Fruit fly (Drosophila melanogaster) whole organism, embryonic: ENCODE data around the gene Ilp6.

Source experiments
- Adf1 ChIP-seq: fragments of 200-800 bp; sonication (Bioruptor generic); IDR thresholded peaks from 2 replicates; pipeline ENCODE4 v1.3.6; 2022; ENCODE audit warnings: missing biosample characterization, missing genetic modification characterization
- Atf3 ChIP-seq: fragments of 200-800 bp; sonication (Bioruptor generic); optimal IDR thresholded peaks from 3 replicates; lab custom pipeline; 2016; ENCODE audit warnings: missing biosample characterization, missing genetic modification characterization
- BtbVII ChIP-seq: fragments of 200-800 bp; sonication (Bioruptor generic); optimal IDR thresholded peaks from 3 replicates; lab custom pipeline; 2017; ENCODE audit warnings: missing biosample characterization, mild to moderate bottlenecking, missing genetic modification characterization
- CG11398 ChIP-seq: fragments of 200-800 bp; sonication (Bioruptor generic); optimal IDR thresholded peaks from 2 replicates; lab custom pipeline; 2016; ENCODE audit warnings: missing biosample characterization, missing genetic modification characterization
- CG11504 ChIP-seq: fragments of 200-800 bp; sonication (Bioruptor generic); optimal IDR thresholded peaks from 3 replicates; lab custom pipeline; 2019; ENCODE audit warnings: missing biosample characterization, mild to moderate bottlenecking, missing genetic modification characterization, moderate library complexity
- CG12071 ChIP-seq: fragments of 200-800 bp; sonication (Bioruptor generic); optimal IDR thresholded peaks from 3 replicates; lab custom pipeline; 2018; ENCODE audit warnings: missing biosample characterization, mild to moderate bottlenecking, missing genetic modification characterization
- CG15073 ChIP-seq: fragments of 200-800 bp; sonication (Bioruptor generic); optimal IDR thresholded peaks from 2 replicates; lab custom pipeline; 2016; ENCODE audit warnings: missing biosample characterization, missing genetic modification characterization
- CG1647 ChIP-seq: fragments of 200-800 bp; sonication (Bioruptor generic); optimal IDR thresholded peaks from 3 replicates; lab custom pipeline; 2016; ENCODE audit warnings: missing biosample characterization, missing genetic modification characterization
- CG16813 ChIP-seq: fragments of 200-800 bp; sonication (Bioruptor generic); IDR thresholded peaks from 3 replicates; pipeline ENCODE4 v1.3.6; 2022; ENCODE audit warnings: missing biosample characterization, missing genetic modification characterization; ENCODE audit not compliant: partially characterized antibody
- CG17328 ChIP-seq: fragments of 200-800 bp; sonication (Bioruptor generic); IDR thresholded peaks from 2 replicates; pipeline ENCODE4 v1.3.6; 2022; ENCODE audit warnings: missing biosample characterization, missing genetic modification characterization
- CG2116 ChIP-seq: fragments of 200-800 bp; sonication (Bioruptor generic); optimal IDR thresholded peaks from 3 replicates; lab custom pipeline; 2018; ENCODE audit warnings: missing biosample characterization, mild to moderate bottlenecking, missing genetic modification characterization
- CG2199 ChIP-seq: fragments of 200-800 bp; sonication (Bioruptor generic); IDR thresholded peaks from 3 replicates; pipeline ENCODE4 v1.3.6; 2022; ENCODE audit warnings: missing biosample characterization, missing genetic modification characterization
- CG31441 ChIP-seq: fragments of 200-800 bp; sonication (Bioruptor generic); IDR thresholded peaks from 2 replicates; pipeline ENCODE4 v1.3.6; 2022; ENCODE audit warnings: missing biosample characterization, missing genetic modification characterization
- CG3726 ChIP-seq: fragments of 200-800 bp; sonication (Bioruptor generic); IDR thresholded peaks from 3 replicates; pipeline ENCODE4, ENCODE4 v1.3.6; 2022; ENCODE audit warnings: missing biosample characterization, missing genetic modification characterization
- CG4360 ChIP-seq: fragments of 200-800 bp; sonication (Bioruptor generic); IDR thresholded peaks from 2 replicates; pipeline ENCODE4 v1.3.6; 2022; ENCODE audit warnings: missing biosample characterization, missing genetic modification characterization
- CG5953 ChIP-seq: fragments of 200-800 bp; sonication (Bioruptor generic); IDR thresholded peaks from 2 replicates; pipeline ENCODE4 v1.3.6; 2022; ENCODE audit warnings: missing biosample characterization, missing genetic modification characterization
- CG6683 ChIP-seq: fragments of 200-800 bp; sonication (Bioruptor generic); optimal IDR thresholded peaks from 2 replicates; lab custom pipeline; 2017; ENCODE audit warnings: missing biosample characterization, mild to moderate bottlenecking, missing genetic modification characterization, missing genetic modification reagents
- CG6813 ChIP-seq: fragments of 200-800 bp; sonication (Bioruptor generic); optimal IDR thresholded peaks from 2 replicates; lab custom pipeline; 2017; ENCODE audit warnings: missing biosample characterization, missing genetic modification characterization, mild to moderate bottlenecking, moderate library complexity, missing genetic modification reagents
- CG7963 ChIP-seq: fragments of 200-800 bp; sonication (Bioruptor generic); IDR thresholded peaks from 3 replicates; pipeline ENCODE4 v1.3.6; 2022; ENCODE audit warnings: missing biosample characterization, missing genetic modification characterization; ENCODE audit not compliant: partially characterized antibody
- CHES-1-like ChIP-seq: fragments of 200-800 bp; sonication (Bioruptor generic); optimal IDR thresholded peaks from 2 replicates; lab custom pipeline; 2016; ENCODE audit warnings: missing biosample characterization, missing genetic modification characterization
- H2.0 ChIP-seq: fragments of 200-800 bp; sonication (Bioruptor generic); IDR thresholded peaks from 2 replicates; pipeline ENCODE4 v1.3.6; 2022; ENCODE audit warnings: missing biosample characterization, missing genetic modification characterization
- Hr78 ChIP-seq, 2 experiments: fragments of 200-800 bp in 1 of 2; fragments of >200 bp in 1 of 2; sonication (Bioruptor generic) in 1 of 2; optimal IDR thresholded peaks; 2 replicates each; lab custom pipeline; 2017 to 2019; ENCODE audit warnings: missing biosample characterization in 2 of 2, missing genetic modification characterization in 2 of 2, mild to moderate bottlenecking in 1 of 2, moderate library complexity in 1 of 2
- Jarid2 ChIP-seq: fragments of 200-800 bp; sonication (Bioruptor generic); optimal IDR thresholded peaks from 3 replicates; lab custom pipeline; 2017; ENCODE audit warnings: mild to moderate bottlenecking, missing biosample characterization, missing genetic modification reagents, missing genetic modification characterization
- Kr ChIP-seq: fragments of 200-800 bp; sonication (Bioruptor generic); optimal IDR thresholded peaks from 2 replicates; lab custom pipeline; 2017; ENCODE audit warnings: missing biosample characterization, mild to moderate bottlenecking, missing genetic modification characterization
- Lpt ChIP-seq: fragments of >200 bp; optimal IDR thresholded peaks from 2 replicates; lab custom pipeline; 2018; ENCODE audit warnings: missing biosample characterization, missing genetic modification characterization
- Med ChIP-seq: fragments of 200-800 bp; sonication (Bioruptor generic); peaks from one replicate; lab custom pipeline; 2016; ENCODE audit warnings: missing biosample characterization, missing genetic modification characterization, mild to moderate bottlenecking, inconsistent platforms, moderate library complexity
- Mrtf ChIP-seq: fragments of 200-800 bp; sonication (Bioruptor generic); IDR thresholded peaks from 3 replicates; pipeline ENCODE4 v1.3.6; 2022; ENCODE audit warnings: missing biosample characterization, missing genetic modification characterization
- bowl ChIP-seq: fragments of 200-800 bp; sonication (Bioruptor generic); IDR thresholded peaks from 2 replicates; pipeline ENCODE4 v1.3.6; 2022; ENCODE audit warnings: missing biosample characterization, missing genetic modification characterization
- br ChIP-seq: fragments of >200 bp; optimal IDR thresholded peaks from 2 replicates; lab custom pipeline; 2017
- cg ChIP-seq: fragments of 200-800 bp; sonication (Bioruptor generic); optimal IDR thresholded peaks from 3 replicates; lab custom pipeline; 2019; ENCODE audit warnings: missing biosample characterization, mild to moderate bottlenecking, missing genetic modification characterization, moderate library complexity
- crol ChIP-seq: fragments of 200-800 bp; sonication (Bioruptor generic); IDR thresholded peaks from 2 replicates; pipeline ENCODE4 v1.3.6; 2022; ENCODE audit warnings: missing biosample characterization, missing genetic modification characterization
- dmrt11E ChIP-seq: fragments of 200-800 bp; sonication (Bioruptor generic); optimal IDR thresholded peaks from 3 replicates; lab custom pipeline; 2018; ENCODE audit warnings: missing biosample characterization, mild to moderate bottlenecking, missing genetic modification characterization, moderate library complexity
- gro ChIP-seq: fragments of 200-800 bp; sonication (Bioruptor generic); optimal IDR thresholded peaks from 2 replicates; lab custom pipeline; 2016; ENCODE audit warnings: missing biosample characterization, missing genetic modification characterization
- inv ChIP-seq: fragments of 200-800 bp; sonication (Bioruptor generic); IDR thresholded peaks from 2 replicates; pipeline ENCODE4 v1.3.6; 2022; ENCODE audit warnings: missing biosample characterization, missing genetic modification characterization; ENCODE audit not compliant: partially characterized antibody
- kah ChIP-seq: fragments of 200-800 bp; sonication (Bioruptor generic); optimal IDR thresholded peaks from 2 replicates; lab custom pipeline; 2018; ENCODE audit warnings: missing biosample characterization, mild to moderate bottlenecking, missing genetic modification characterization
- kni ChIP-seq: fragments of 200-800 bp; sonication (Bioruptor generic); optimal IDR thresholded peaks from 3 replicates; lab custom pipeline; 2017; ENCODE audit warnings: mild to moderate bottlenecking, missing biosample characterization, missing genetic modification reagents, missing genetic modification characterization
- lilli ChIP-seq: fragments of 200-800 bp; sonication (Bioruptor generic); optimal IDR thresholded peaks from 3 replicates; lab custom pipeline; 2016; ENCODE audit warnings: missing biosample characterization, missing genetic modification characterization
- luna ChIP-seq: fragments of 200-800 bp; sonication (Bioruptor generic); optimal IDR thresholded peaks from 2 replicates; lab custom pipeline; 2016; ENCODE audit warnings: missing biosample characterization, missing genetic modification characterization
- nau ChIP-seq: fragments of 200-800 bp; sonication (Bioruptor generic); optimal IDR thresholded peaks from 3 replicates; lab custom pipeline; 2017; ENCODE audit warnings: missing biosample characterization, mild to moderate bottlenecking, missing genetic modification characterization, missing genetic modification reagents
- nmo ChIP-seq: fragments of 200-800 bp; sonication (Bioruptor generic); optimal IDR thresholded peaks from 2 replicates; lab custom pipeline; 2018; ENCODE audit warnings: missing biosample characterization, mild to moderate bottlenecking, missing genetic modification characterization, moderate library complexity
- onecut ChIP-seq: fragments of 200-800 bp; sonication (Bioruptor generic); IDR thresholded peaks from 2 replicates; pipeline ENCODE4 v1.3.6; 2022; ENCODE audit warnings: missing biosample characterization, missing genetic modification characterization
- pfk ChIP-seq: fragments of 200-800 bp; sonication (Bioruptor generic); optimal IDR thresholded peaks from 2 replicates; lab custom pipeline; 2018; ENCODE audit warnings: missing biosample characterization, mild to moderate bottlenecking, missing genetic modification characterization, moderate library complexity
- shn ChIP-seq: fragments of 200-800 bp; sonication (Bioruptor generic); optimal IDR thresholded peaks from 3 replicates; lab custom pipeline; 2016; ENCODE audit warnings: missing biosample characterization, missing genetic modification characterization
- tll ChIP-seq, 2 experiments: fragments of 200-800 bp in 1 of 2; fragments of >200 bp in 1 of 2; sonication (Bioruptor generic) in 1 of 2; optimal IDR thresholded peaks; 2 replicates each; lab custom pipeline; 2017 to 2019; ENCODE audit warnings: missing biosample characterization in 2 of 2, missing genetic modification characterization in 2 of 2, mild to moderate bottlenecking in 1 of 2, moderate library complexity in 1 of 2
- unpg ChIP-seq: fragments of 200-800 bp; sonication (Bioruptor generic); optimal IDR thresholded peaks from 3 replicates; lab custom pipeline; 2018; ENCODE audit warnings: missing biosample characterization, mild to moderate bottlenecking, missing genetic modification characterization, moderate library complexity
- vfl ChIP-seq: fragments of 200-800 bp; sonication (Bioruptor generic); optimal IDR thresholded peaks from 2 replicates; lab custom pipeline; 2016; ENCODE audit warnings: missing biosample characterization, missing genetic modification characterization
- zen ChIP-seq: fragments of 200-800 bp; sonication (Bioruptor generic); optimal IDR thresholded peaks from 3 replicates; lab custom pipeline; 2018; ENCODE audit warnings: missing biosample characterization, mild to moderate bottlenecking, missing genetic modification characterization, moderate library complexity

Gene Ilp6

DNA sequence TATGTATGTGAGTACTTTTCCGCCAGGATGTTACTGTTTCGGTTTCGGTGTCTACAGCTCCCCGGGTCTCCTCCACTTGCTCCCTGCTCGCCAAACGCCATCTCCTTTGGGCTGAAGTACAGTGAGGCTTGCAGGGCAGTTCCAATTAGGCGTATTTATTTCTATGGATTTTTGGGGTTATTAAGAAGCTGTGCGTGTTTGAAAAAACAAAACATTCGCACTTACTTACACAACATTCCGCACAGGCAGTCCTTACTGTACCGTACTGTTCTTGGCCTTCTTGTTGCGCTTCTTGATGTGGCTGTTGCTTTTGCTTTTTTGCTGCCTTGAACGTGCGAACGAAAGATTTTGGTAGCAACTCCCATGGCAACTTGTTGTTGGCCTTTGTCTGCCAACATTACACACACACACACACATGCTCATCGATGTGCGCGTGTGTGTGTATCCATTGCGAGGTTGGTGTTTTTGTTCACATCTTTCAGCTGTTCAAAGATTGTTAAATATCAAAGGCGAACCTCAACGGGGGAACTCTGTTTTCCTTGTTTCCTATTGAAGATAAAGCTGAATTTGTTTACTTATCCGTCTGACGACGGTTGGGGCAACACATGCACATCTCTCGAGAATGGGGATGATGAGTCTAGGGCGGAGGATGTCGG lies 12.4 kb downstream of the Ilp6 start (continued):
- no peak for TF ChIP-seq CG3726 (GFP tag; lab: Robert Waterston, UW)
- peak; percentile 52 for TF ChIP-seq CG11504 (tag; lab: Kevin White, UChicago)
- peak; percentile 45 for TF ChIP-seq gro (GFP tag; lab: Kevin White, UChicago)
- no peak for TF ChIP-seq BtbVII (GFP tag; lab: Kevin White, UChicago)
- TF ChIP-seq bowl, result peak; percentile 42; the same call in 1 of the 2 replicates
- peak; percentile 47 for TF ChIP-seq shn (GFP tag; lab: Kevin White, UChicago)
- TF ChIP-seq CG15073 (GFP tag; lab: Kevin White, UChicago), result no peak
- TF ChIP-seq CG11398, result peak; percentile 17
- no peak for TF ChIP-seq nau (GFP tag; lab: Kevin White, UChicago)
- peak; percentile 65 for TF ChIP-seq lilli (GFP tag; lab: Kevin White, UChicago)
- no peak for TF ChIP-seq CG1647 (GFP tag; lab: Kevin White, UChicago)
- peak; percentile 77 for TF ChIP-seq H2.0 (GFP tag; lab: Robert Waterston, UW)
- TF ChIP-seq inv (GFP tag; lab: Robert Waterston, UW), result no peak
- no peak for TF ChIP-seq kah (GFP tag; lab: Kevin White, UChicago)
- peak; percentile 21 for TF ChIP-seq Atf3 (GFP tag; lab: Kevin White, UChicago)
- peak; percentile 54 for TF ChIP-seq dmrt11E (tag; lab: Kevin White, UChicago)
- no peak for TF ChIP-seq luna (GFP tag; lab: Kevin White, UChicago)
- no peak for TF ChIP-seq Jarid2 (GFP tag; lab: Kevin White, UChicago)
- TF ChIP-seq CG12071 (GFP tag; lab: Kevin White, UChicago), result no peak
- peak; percentile 30; the same call in 1 of the 2 replicates for TF ChIP-seq CG31441 (GFP tag; lab: Robert Waterston, UW)
- no peak for TF ChIP-seq CG16813
- TF ChIP-seq Mrtf (GFP tag; lab: Robert Waterston, UW), result 0 out of 3 replicates have a peak, but pooled peaks have one; percentile 56
- TF ChIP-seq vfl (GFP tag; lab: Kevin White, UChicago), result no peak
- TF ChIP-seq, all 482 proteins: peak for 224

DNA sequence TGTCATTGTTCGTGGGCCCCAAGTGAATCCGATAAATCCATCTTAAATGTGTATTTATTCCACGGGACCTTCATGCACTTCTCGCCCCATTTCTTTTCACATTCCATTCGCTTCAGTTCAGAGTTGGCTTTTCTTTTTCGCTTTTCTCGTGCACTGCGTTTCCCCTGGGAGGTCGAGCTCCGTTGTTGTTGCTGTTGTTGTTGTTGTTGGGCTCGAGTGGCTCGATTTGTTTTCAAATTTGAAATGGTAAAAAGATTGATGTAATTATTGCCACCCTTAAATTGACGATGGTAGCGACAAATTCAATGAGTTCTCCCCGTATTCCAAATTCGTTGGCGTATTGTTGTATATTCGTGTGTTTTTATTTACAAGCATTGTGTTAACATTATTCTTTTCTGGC lies 13.6 kb downstream of the Ilp6 start:
- no peak for TF ChIP-seq Lpt
- TF ChIP-seq CG5953, result no peak
- TF ChIP-seq Hr78 (GFP tag; optimal IDR thresholded peaks at IDR 0.05; lab: Kevin White, UChicago), result no peak
- TF ChIP-seq CG4360 (GFP tag; lab: Robert Waterston, UW), result peak; percentile 97
- no peak for TF ChIP-seq CG2116 (GFP tag; lab: Kevin White, UChicago)
- no peak for TF ChIP-seq onecut (GFP tag; lab: Robert Waterston, UW)
- TF ChIP-seq CG2199, result 0 out of 3 replicates have a peak, but pooled peaks have one; percentile 35
- TF ChIP-seq br (lab: Kevin White, UChicago), result no peak
- TF ChIP-seq CG17328, result no peak

DNA sequence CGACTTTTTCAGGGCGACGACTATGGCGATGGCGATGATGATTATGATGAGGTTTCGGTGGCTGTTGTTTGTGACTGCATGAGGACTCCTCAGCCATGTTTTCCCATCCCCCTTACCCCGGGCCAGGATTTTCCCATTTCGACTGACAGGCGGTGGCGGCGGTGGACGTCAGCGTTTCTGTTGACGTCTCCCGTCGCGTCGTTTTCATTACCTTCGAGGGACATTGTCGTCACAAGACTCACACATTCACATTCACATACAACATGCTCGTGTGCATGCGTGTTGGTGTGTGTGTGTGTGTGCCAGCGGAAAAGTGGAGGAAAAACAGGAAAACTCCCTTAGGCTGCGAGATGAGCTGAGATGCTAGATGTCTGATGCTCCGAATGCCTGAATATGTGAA lies 14.7 kb downstream of the Ilp6 start:
- TF ChIP-seq CHES-1-like (GFP tag; lab: Kevin White, UChicago) (no peak), cg (GFP tag; lab: Kevin White, UChicago) (peak; percentile 83), kni (peak; percentile 57), Adf1 (GFP tag; lab: Robert Waterston, UW) (peak; percentile 48; the same call in 1 of the 2 replicates), tll (GFP tag; optimal IDR thresholded peaks at IDR 0.05; lab: Kevin White, UChicago) (peak in 1 of 2 experiments; percentile 25), CG6683 (GFP tag; lab: Kevin White, UChicago) (no peak), Hr78 (GFP tag; optimal IDR thresholded peaks at IDR 0.05; lab: Kevin White, UChicago) (no peak), pfk (GFP tag; lab: Kevin White, UChicago) (no peak), unpg (GFP tag; lab: Kevin White, UChicago) (no peak), CG7963 (GFP tag; lab: Robert Waterston, UW) (no peak), Kr (GFP tag; lab: Kevin White, UChicago) (peak; percentile 63), crol (GFP tag; lab: Robert Waterston, UW) (peak; percentile 58), zen (tag; lab: Kevin White, UChicago) (peak; percentile 29), Med (GFP tag; lab: Kevin White, UChicago) (peak; percentile 34), onecut (GFP tag; lab: Robert Waterston, UW) (peak; percentile 25; the same call in 1 of the 2 replicates), CG2199 (0 out of 3 replicates have a peak, but pooled peaks have one; percentile 38), CG6813 (no peak), nmo (GFP tag; lab: Kevin White, UChicago) (no peak)
